Fruit fly (Drosophila melanogaster) whole organism: ENCODE data around the gene mats.

Source experiments
- CG8478 ChIP-seq: fragments of >200 bp; optimal IDR thresholded peaks from 2 replicates; lab custom pipeline; 2018; ENCODE audit warnings: inconsistent platforms
- Dll ChIP-seq: fragments of >200 bp; optimal IDR thresholded peaks from 2 replicates; lab custom pipeline; 2017
- pan ChIP-seq: fragments of >200 bp; optimal IDR thresholded peaks from 2 replicates; lab custom pipeline; 2017
- psq ChIP-seq: fragments of >200 bp; optimal IDR thresholded peaks from 2 replicates; lab custom pipeline; 2017
- usp ChIP-seq: fragments of >200 bp; optimal IDR thresholded peaks from 2 replicates; lab custom pipeline; 2017; ENCODE audit warnings: missing biosample characterization, missing genetic modification characterization, mixed read lengths

DNA sequence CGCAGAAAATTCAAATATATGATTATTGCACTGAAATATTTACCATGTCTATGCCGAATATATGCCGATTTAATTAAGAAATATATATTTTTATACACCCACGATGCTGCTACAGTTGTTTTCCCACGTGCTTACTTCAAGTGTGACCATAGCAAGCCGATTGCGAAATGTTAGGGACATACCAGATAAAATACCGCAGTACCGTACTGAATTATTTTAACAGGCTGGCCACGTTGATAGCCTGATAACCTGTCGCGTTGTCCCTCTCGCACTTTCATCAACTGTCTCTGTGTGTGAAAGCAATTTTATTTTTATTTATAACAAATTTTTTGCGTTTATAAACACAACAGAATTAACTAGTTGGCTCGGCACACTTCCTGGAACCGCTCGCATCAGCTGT is at the start of gene mats, which contains the start of gene Nop56:
- TF ChIP-seq psq = no peak
- no peak for TF ChIP-seq usp (GFP tag; lab: Kevin White, UChicago)
- no peak for TF ChIP-seq CG8478 (lab: Kevin White, UChicago)
- no peak for TF ChIP-seq pan (lab: Kevin White, UChicago)
- TF ChIP-seq Dll (lab: Kevin White, UChicago) = no peak
